Fruit fly (Drosophila melanogaster) whole organism, pupa: ENCODE results near the gene Sema1a.

Experiments
- CG13204 ChIP-seq: fragments of 200-800 bp; sonication (Bioruptor generic); optimal IDR thresholded peaks from 2 replicates; lab custom pipeline; 2018; ENCODE audit warnings: missing biosample characterization, mild to moderate bottlenecking, missing genetic modification characterization, moderate library complexity
- CG14655 ChIP-seq: fragments of 200-800 bp; sonication (Bioruptor generic); optimal IDR thresholded peaks from 3 replicates; lab custom pipeline; 2017; ENCODE audit warnings: mild to moderate bottlenecking, missing biosample characterization, missing genetic modification reagents, missing genetic modification characterization
- CG17806 ChIP-seq: fragments of 200-800 bp; sonication (Bioruptor generic); optimal IDR thresholded peaks from 2 replicates; lab custom pipeline; 2018; ENCODE audit warnings: missing biosample characterization, mild to moderate bottlenecking, missing genetic modification characterization, moderate library complexity
- CG32121 ChIP-seq: fragments of 200-800 bp; sonication (Bioruptor generic); IDR thresholded peaks from 2 replicates; pipeline ENCODE4 v1.3.6; 2022; ENCODE audit warnings: missing biosample characterization, missing genetic modification characterization
- CG34367 ChIP-seq: fragments of 200-800 bp; sonication (Bioruptor generic); optimal IDR thresholded peaks from 2 replicates; lab custom pipeline; 2018; ENCODE audit warnings: missing biosample characterization, mild to moderate bottlenecking, missing genetic modification characterization
- CG4496 ChIP-seq: fragments of 200-800 bp; sonication (Bioruptor generic); IDR thresholded peaks from 3 replicates; pipeline ENCODE4 v1.3.6; 2022; ENCODE audit warnings: missing biosample characterization, missing genetic modification characterization
- CG9948 ChIP-seq: fragments of 200-800 bp; sonication (Bioruptor generic); optimal IDR thresholded peaks from 2 replicates; lab custom pipeline; 2018; ENCODE audit warnings: missing biosample characterization, mild to moderate bottlenecking, missing genetic modification characterization, moderate library complexity
- D1 ChIP-seq: fragments of 200-800 bp; sonication (Bioruptor generic); optimal IDR thresholded peaks from 2 replicates; lab custom pipeline; 2018; ENCODE audit warnings: missing biosample characterization, mild to moderate bottlenecking, missing genetic modification characterization, moderate library complexity
- EcR ChIP-seq: fragments of 200-800 bp; sonication (Bioruptor generic); optimal IDR thresholded peaks from 3 replicates; lab custom pipeline; 2019; ENCODE audit warnings: missing biosample characterization, missing genetic modification characterization, mild to moderate bottlenecking, moderate library complexity, missing genetic modification reagents
- Ets98B ChIP-seq: fragments of 200-800 bp; sonication (Bioruptor generic); IDR thresholded peaks from 2 replicates; pipeline ENCODE4 v1.3.6; 2022; ENCODE audit warnings: missing biosample characterization, missing genetic modification characterization
- Pif1A ChIP-seq: fragments of 200-800 bp; sonication (Bioruptor generic); optimal IDR thresholded peaks from 3 replicates; lab custom pipeline; 2016; ENCODE audit warnings: missing biosample characterization, missing genetic modification characterization
- Pif1B ChIP-seq: fragments of 200-800 bp; sonication (Bioruptor generic); optimal IDR thresholded peaks from 3 replicates; lab custom pipeline; 2016; ENCODE audit warnings: missing biosample characterization, missing genetic modification characterization
- fd96Ca ChIP-seq: fragments of 200-800 bp; sonication (Bioruptor generic); IDR thresholded peaks from 3 replicates; pipeline ENCODE4 v1.3.6; 2022; ENCODE audit warnings: missing biosample characterization, missing genetic modification characterization
- gl ChIP-seq: fragments of 200-800 bp; sonication (Bioruptor generic); optimal IDR thresholded peaks from 2 replicates; lab custom pipeline; 2018; ENCODE audit warnings: missing biosample characterization, mild to moderate bottlenecking, missing genetic modification characterization

DNA sequence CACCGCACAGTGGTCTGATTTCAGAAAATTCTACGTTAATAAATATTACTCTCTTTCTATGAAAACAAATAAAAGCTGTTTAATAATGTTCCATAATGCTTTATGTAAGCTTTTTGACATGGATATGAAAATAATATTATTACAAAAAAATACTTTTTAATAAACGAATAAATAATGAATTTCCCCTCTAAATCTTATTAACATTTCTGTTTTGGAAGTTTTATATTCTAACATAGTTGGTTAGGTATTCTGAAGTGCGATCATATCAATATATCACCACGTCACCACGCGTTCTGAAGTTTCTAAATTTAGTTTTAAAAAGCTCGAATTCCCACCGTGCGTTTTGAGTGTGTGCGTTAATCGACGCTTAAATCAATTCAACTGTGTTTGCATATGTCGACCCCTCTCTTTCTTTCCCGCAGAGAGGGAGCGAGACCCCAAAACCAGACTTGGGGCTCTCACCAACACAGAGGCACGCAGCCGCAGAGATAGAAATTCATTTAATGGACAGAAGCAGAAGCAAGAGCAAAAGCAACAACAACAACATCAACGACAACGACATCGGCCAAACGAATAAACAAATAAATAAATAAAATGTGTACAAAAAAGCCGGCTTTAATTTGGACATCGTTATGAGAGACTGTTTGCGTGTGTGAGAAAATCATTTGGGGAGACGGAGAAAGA lies 149.5 kb downstream of the Sema1a start:
- peak; percentile 46; the same call in 1 of the 3 replicates for TF ChIP-seq CG4496 (GFP tag; lab: Robert Waterston, UW)
- peak; percentile 83 for TF ChIP-seq CG17806 (tag; lab: Kevin White, UChicago)
- TF ChIP-seq CG34367 (tag; lab: Kevin White, UChicago), result peak; percentile 86
- peak; percentile 83 for TF ChIP-seq Pif1A (GFP tag; lab: Kevin White, UChicago)
- peak; percentile 81 for TF ChIP-seq D1 (tag; lab: Kevin White, UChicago)
- peak; percentile 75; the same call in 2 of the 3 replicates for TF ChIP-seq fd96Ca (GFP tag; lab: Robert Waterston, UW)
- peak; percentile 77 for TF ChIP-seq CG13204 (GFP tag; lab: Kevin White, UChicago)
- peak; percentile 27; the same call in 1 of the 2 replicates for TF ChIP-seq Ets98B
- TF ChIP-seq CG14655 (GFP tag; lab: Kevin White, UChicago), result peak; percentile 93
- peak; percentile 61 for TF ChIP-seq CG32121
- peak; percentile 89 for TF ChIP-seq CG9948 (tag; lab: Kevin White, UChicago)
- TF ChIP-seq gl (tag; lab: Kevin White, UChicago), result no peak
- TF ChIP-seq Pif1B (GFP tag; lab: Kevin White, UChicago), result peak; percentile 94
- TF ChIP-seq EcR (GFP tag; lab: Kevin White, UChicago), result no peak
